Worm (Caenorhabditis elegans) whole organism, midembryonic: Measurements from ENCODE around the gene H11E01.3.

Experiments used
- T22C8.4 ChIP-seq: fragments of 200-800 bp; sonication (Bioruptor generic); IDR thresholded peaks from 2 replicates; pipeline ENCODE4 v1.3.6; 2022; ENCODE audit warnings: missing genetic modification characterization, missing compliant biosample characterization
- flt-1 ChIP-seq: fragments of 200-800 bp; sonication (Bioruptor generic); IDR thresholded peaks from 2 replicates; pipeline ENCODE4 v1.3.6; 2022; ENCODE audit warnings: missing genetic modification characterization, missing compliant biosample characterization
- klf-2 ChIP-seq: fragments of 200-800 bp; sonication (Bioruptor generic); conservative IDR thresholded peaks from 2 replicates; pipeline ENCODE4 v1.3.6; 2022; ENCODE audit warnings: missing genetic modification reagents, missing genetic modification characterization, missing compliant biosample characterization

- TF ChIP-seq flt-1 (no peak), klf-2 (GFP tag; lab: Robert Waterston, UW) (no peak), T22C8.4 (GFP tag; lab: Robert Waterston, UW) (no peak)
Observed at ce11 chrX:1667056-1667455, 62.4 kb downstream of the H11E01.3 start.
